Fruit fly (Drosophila melanogaster): ENCODE results near the gene Zip99C.

DNA sequence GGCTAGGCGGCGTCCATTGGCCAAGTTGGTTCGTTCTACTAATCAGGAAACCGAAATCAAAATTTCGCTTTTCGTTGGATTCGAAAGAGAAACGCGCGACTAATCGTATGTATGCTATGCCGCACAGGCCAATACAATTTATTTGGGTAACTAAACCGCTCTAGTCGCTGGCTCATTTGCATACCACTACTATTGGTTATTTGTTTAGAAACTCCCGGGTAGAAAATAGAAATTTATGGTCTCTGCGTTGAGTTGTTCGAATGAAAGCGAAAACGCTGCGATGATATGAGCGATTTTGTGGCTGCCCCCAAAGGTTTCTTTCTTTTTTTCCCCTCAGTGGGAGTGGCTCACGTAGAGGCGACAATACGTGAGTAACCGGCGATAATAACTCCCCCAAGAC, 24.3 kb upstream of the Zip99C start:
- TF ChIP-seq Atf6 (GFP tag; IDR thresholded peaks at IDR 0.05) (no peak), CG2116 (GFP tag; optimal IDR thresholded peaks at IDR 0.05) (no peak), CG11247 (GFP tag; IDR thresholded peaks at IDR 0.05) (no peak), sens-2 (GFP tag; IDR thresholded peaks at IDR 0.05) (no peak), CG12299 (tag; optimal IDR thresholded peaks at IDR 0.05) (no peak), CG4282 (GFP tag; optimal IDR thresholded peaks at IDR 0.05) (no peak), repo (GFP tag; optimal IDR thresholded peaks at IDR 0.05) (no peak)

Data from whole organism, embryonic.